Fruit fly (Drosophila melanogaster): ENCODE data around the gene CG45080.

DNA sequence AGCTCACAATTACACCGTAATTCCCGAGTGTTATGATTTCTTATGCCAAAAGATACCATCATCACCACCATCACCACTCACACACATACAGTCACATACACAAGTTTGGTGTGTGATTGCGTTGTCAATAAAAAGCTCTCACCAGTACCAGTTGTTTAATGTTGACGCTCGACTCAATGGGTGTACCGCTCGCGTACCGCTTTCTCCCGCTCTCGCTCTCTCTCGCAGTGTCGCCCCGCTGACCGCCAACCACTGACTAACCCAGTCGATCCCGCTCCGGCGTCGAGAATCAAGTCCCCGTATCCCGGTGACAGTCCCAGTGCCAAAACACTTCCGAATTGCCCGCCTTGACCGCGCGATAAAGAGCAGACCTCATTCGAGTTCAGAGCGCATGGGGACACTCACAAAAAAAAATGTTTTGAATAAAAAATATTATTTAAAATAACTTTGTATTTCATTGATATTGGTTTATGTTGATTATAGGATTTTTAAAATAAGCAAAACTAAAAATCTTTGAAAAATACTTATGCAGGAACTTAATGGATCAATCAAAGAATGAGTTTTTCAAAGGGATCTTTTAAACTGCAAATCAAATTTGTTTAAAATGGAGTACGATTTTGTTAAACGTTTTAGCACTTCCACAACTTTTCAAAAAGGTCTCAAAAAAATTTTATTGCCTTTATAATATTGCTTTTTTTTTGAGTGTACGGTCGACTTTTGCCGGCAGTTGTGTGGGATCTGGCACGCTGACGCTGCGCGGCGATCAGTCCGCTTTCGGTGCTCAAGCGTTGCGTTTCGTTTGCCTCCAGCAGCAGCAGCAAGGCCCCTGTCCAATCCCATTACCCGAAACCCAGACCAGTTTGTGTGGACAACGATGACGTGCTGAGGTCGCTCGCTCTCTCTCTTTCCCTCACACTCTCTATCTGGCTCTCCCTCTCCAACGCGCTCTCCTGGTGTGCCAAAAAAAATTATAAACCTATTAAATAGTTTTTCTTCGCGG, 45.4 kb upstream of the CG45080 start, which contains the start of gene Dic1:
- TF ChIP-seq pdm3 (GFP tag; optimal IDR thresholded peaks at IDR 0.05) (peak; percentile 97), Eip75B (GFP tag; optimal IDR thresholded peaks at IDR 0.05) (peak; percentile 97), fd59A (GFP tag; optimal IDR thresholded peaks at IDR 0.05) (peak; percentile 92), Hr39 (GFP tag; optimal IDR thresholded peaks at IDR 0.05) (peak; percentile 96), dac (GFP tag; optimal IDR thresholded peaks at IDR 0.05) (peak; percentile 95), Blimp-1 (GFP tag; optimal IDR thresholded peaks at IDR 0.05) (peak; percentile 94), lz (GFP tag; optimal IDR thresholded peaks at IDR 0.05) (peak; percentile 97)

All from whole organism, prepupa.